Fruit fly (Drosophila melanogaster): ENCODE results near the gene CG11977.

The CG11977 gene

dm6 chr3R:9024835-9025510 is 27.5 kb downstream of the CG11977 start (continued):
- TF ChIP-seq CG10274 (GFP tag; optimal IDR thresholded peaks at IDR 0.05) = no peak
- TF ChIP-seq sc (optimal IDR thresholded peaks at IDR 0.05) = no peak
- TF ChIP-seq sc (GFP tag; optimal IDR thresholded peaks at IDR 0.05) = no peak
- TF ChIP-seq eve (GFP tag; optimal IDR thresholded peaks at IDR 0.05) = no peak
- peak; percentile 100 for TF ChIP-seq pros (GFP tag; optimal IDR thresholded peaks at IDR 0.05)
- peak; percentile 44 for TF ChIP-seq Med (GFP tag)
- TF ChIP-seq NK7.1 (GFP tag; optimal IDR thresholded peaks at IDR 0.05) = no peak
- TF ChIP-seq Optix (GFP tag; IDR thresholded peaks at IDR 0.05) = no peak
- no peak for TF ChIP-seq Dp (GFP tag; optimal IDR thresholded peaks at IDR 0.05)
- peak; percentile 84 for TF ChIP-seq HLHmδ (GFP tag; optimal IDR thresholded peaks at IDR 0.05)
- no peak for TF ChIP-seq CG11696 (GFP tag; IDR thresholded peaks at IDR 0.05)
- peak; percentile 75 for TF ChIP-seq da (GFP tag; optimal IDR thresholded peaks at IDR 0.05)
- no peak for TF ChIP-seq crc (GFP tag; optimal IDR thresholded peaks at IDR 0.05)
- peak; percentile 83 for TF ChIP-seq sqz (GFP tag; optimal IDR thresholded peaks at IDR 0.05)
- TF ChIP-seq CkIIα-i1 (GFP tag; IDR thresholded peaks at IDR 0.05) = no peak
- TF ChIP-seq gsb-n (tag; optimal IDR thresholded peaks at IDR 0.05) = no peak
- no peak for TF ChIP-seq Asciz (GFP tag; optimal IDR thresholded peaks at IDR 0.05)
- no peak for TF ChIP-seq exex (tag; optimal IDR thresholded peaks at IDR 0.05)
- no peak for TF ChIP-seq CG10979 (tag; optimal IDR thresholded peaks at IDR 0.05)
- peak; percentile 20 for TF ChIP-seq nerfin-1 (tag; optimal IDR thresholded peaks at IDR 0.05)
- TF ChIP-seq shn (GFP tag; optimal IDR thresholded peaks at IDR 0.05) = no peak
- no peak for TF ChIP-seq CG6813 (GFP tag; optimal IDR thresholded peaks at IDR 0.05)
- no peak for TF ChIP-seq Stat92E (GFP tag; optimal IDR thresholded peaks at IDR 0.05)
- TF ChIP-seq CG2116 (GFP tag; optimal IDR thresholded peaks at IDR 0.05) = no peak
- no peak for TF ChIP-seq Fer2 (tag; optimal IDR thresholded peaks at IDR 0.05)
- TF ChIP-seq tll (GFP tag; optimal IDR thresholded peaks at IDR 0.05) = peak in 1 of 2 experiments; percentile 38
- TF ChIP-seq CG12104 (GFP tag; optimal IDR thresholded peaks at IDR 0.05) = no peak
- no peak for TF ChIP-seq GATAe (GFP tag; conservative IDR thresholded peaks at IDR 0.05)
- no peak for TF ChIP-seq tio (GFP tag; optimal IDR thresholded peaks at IDR 0.05)
- TF ChIP-seq scrt (GFP tag; optimal IDR thresholded peaks at IDR 0.05) = no peak
- peak; percentile 70 for TF ChIP-seq CG18476 (GFP tag; optimal IDR thresholded peaks at IDR 0.05)
- no peak for TF ChIP-seq caup (GFP tag; optimal IDR thresholded peaks at IDR 0.05; ENCODE audit: severe bottlenecking)
- no peak for TF ChIP-seq CG30431 (GFP tag; optimal IDR thresholded peaks at IDR 0.05)
- no peak for TF ChIP-seq dan (GFP tag; IDR thresholded peaks at IDR 0.05)
- TF ChIP-seq pfk (GFP tag; optimal IDR thresholded peaks at IDR 0.05) = no peak
- no peak for TF ChIP-seq CG8290 (GFP tag; optimal IDR thresholded peaks at IDR 0.05)
- TF ChIP-seq CG8290 (tag; optimal IDR thresholded peaks at IDR 0.05) = no peak
- no peak for TF ChIP-seq CG11695 (GFP tag; IDR thresholded peaks at IDR 0.05)
- TF ChIP-seq en (GFP tag; optimal IDR thresholded peaks at IDR 0.05) = no peak
- peak; percentile 58 for TF ChIP-seq tap (tag; optimal IDR thresholded peaks at IDR 0.05)
- TF ChIP-seq oc (tag; optimal IDR thresholded peaks at IDR 0.05) = peak; percentile 50
- no peak for TF ChIP-seq eyg (GFP tag; optimal IDR thresholded peaks at IDR 0.05)
